Worm (Caenorhabditis elegans) whole organism, young adult: ENCODE data around the gene R11F4.1.

ENCODE experiments used
- B0035.1 ChIP-seq: sonication (generic microtip); optimal IDR thresholded peaks from 2 replicates; lab custom pipeline; 2016; ENCODE audit warnings: missing genetic modification characterization, mild to moderate bottlenecking, missing compliant biosample characterization, missing genotype, missing genetic modification reagents
- C06A6.2 ChIP-seq: fragments of 200-800 bp; sonication (Bioruptor generic); conservative IDR thresholded peaks from 2 replicates; pipeline ENCODE4 v1.3.6; 2022; ENCODE audit warnings: missing genetic modification characterization, missing compliant biosample characterization
- F23B12.7 ChIP-seq: sonication (generic microtip); optimal IDR thresholded peaks from 2 replicates; lab custom pipeline; 2017; ENCODE audit warnings: missing genetic modification characterization, mild to moderate bottlenecking, missing compliant biosample characterization, antibody characterized with exemption, moderate library complexity; ENCODE audit not compliant: insufficient read depth
- F33H1.4 ChIP-seq: fragments of 200-800 bp; sonication (Bioruptor generic); IDR thresholded peaks from 2 replicates; pipeline ENCODE4 v1.3.6; 2022; ENCODE audit warnings: missing genetic modification reagents, missing genetic modification characterization, missing compliant biosample characterization
- F37B4.10 ChIP-seq: fragments of 200-800 bp; sonication (Bioruptor generic); IDR thresholded peaks from 2 replicates; pipeline ENCODE4 v1.3.6; 2022; ENCODE audit warnings: missing genetic modification characterization, missing compliant biosample characterization
- K11D2.4 ChIP-seq: fragments of 200-800 bp; sonication (Bioruptor generic); IDR thresholded peaks from 2 replicates; pipeline ENCODE4 v1.3.6; 2022; ENCODE audit warnings: missing genetic modification reagents, missing genetic modification characterization, missing compliant biosample characterization
- K12H6.12 ChIP-seq: fragments of 200-800 bp; sonication (Bioruptor generic); optimal IDR thresholded peaks from 2 replicates; lab custom pipeline; 2018; ENCODE audit warnings: mild to moderate bottlenecking, missing genetic modification characterization, missing compliant biosample characterization
- Y53F4B.3 ChIP-seq: fragments of 200-800 bp; sonication (Bioruptor generic); IDR thresholded peaks from 2 replicates; pipeline ENCODE4 v1.3.6; 2022; ENCODE audit warnings: missing genetic modification reagents, missing genetic modification characterization, missing compliant biosample characterization
- Y53G8AR.9 ChIP-seq: fragments of 200-800 bp; sonication (Bioruptor generic); conservative IDR thresholded peaks from 2 replicates; pipeline ENCODE4 v1.3.6; 2022; ENCODE audit warnings: missing genetic modification reagents, missing genetic modification characterization, missing compliant biosample characterization
- Y95B8A.8 ChIP-seq: fragments of 200-800 bp; sonication (Bioruptor generic); IDR thresholded peaks from 2 replicates; pipeline ENCODE4 v1.3.6; 2022; ENCODE audit warnings: missing genetic modification reagents, missing genetic modification characterization, missing compliant biosample characterization
- ZK185.1 ChIP-seq: sonication (generic microtip); optimal IDR thresholded peaks from 2 replicates; lab custom pipeline; 2016; ENCODE audit warnings: mild to moderate bottlenecking, missing genetic modification characterization, missing compliant biosample characterization; ENCODE audit not compliant: poor library complexity, severe bottlenecking
- attf-6 ChIP-seq: fragments of 200-800 bp; sonication (Bioruptor generic); IDR thresholded peaks from 2 replicates; pipeline ENCODE4 v1.3.6; 2022; ENCODE audit warnings: missing genetic modification reagents, missing genetic modification characterization, missing compliant biosample characterization
- ccch-3 ChIP-seq: fragments of 200-800 bp; sonication (Bioruptor generic); optimal IDR thresholded peaks from 2 replicates; lab custom pipeline; 2018; ENCODE audit warnings: mild to moderate bottlenecking, missing genetic modification characterization, missing compliant biosample characterization
- ceh-100 ChIP-seq: fragments of 200-800 bp; sonication (Bioruptor generic); IDR thresholded peaks from 2 replicates; pipeline ENCODE4 v1.3.6; 2022; ENCODE audit warnings: missing genetic modification reagents, missing genetic modification characterization, missing compliant biosample characterization
- ceh-58 ChIP-seq: fragments of 200-800 bp; sonication (Bioruptor generic); IDR thresholded peaks from 2 replicates; pipeline ENCODE4 v1.3.6; 2022; ENCODE audit warnings: missing genetic modification characterization, missing compliant biosample characterization
- ceh-91 ChIP-seq: fragments of 200-800 bp; sonication (Bioruptor generic); IDR thresholded peaks from 2 replicates; pipeline ENCODE4 v1.3.6; 2022; ENCODE audit warnings: missing genetic modification reagents, missing genetic modification characterization, missing compliant biosample characterization
- dpff-1 ChIP-seq: sonication (generic microtip); optimal IDR thresholded peaks from 2 replicates; lab custom pipeline; 2017; ENCODE audit warnings: mild to moderate bottlenecking, missing genetic modification characterization, missing compliant biosample characterization
- egl-44 ChIP-seq: fragments of 200-800 bp; sonication (Bioruptor generic); IDR thresholded peaks from 2 replicates; pipeline ENCODE4 v1.3.6; 2022; ENCODE audit warnings: missing genetic modification reagents, missing genetic modification characterization, missing compliant biosample characterization
- egrh-3 ChIP-seq: fragments of 200-800 bp; sonication (Bioruptor generic); IDR thresholded peaks from 2 replicates; pipeline ENCODE4 v1.3.6; 2022; ENCODE audit warnings: missing genetic modification reagents, missing genetic modification characterization, missing compliant biosample characterization
- fkh-3 ChIP-seq: sonication (generic microtip); optimal IDR thresholded peaks from 2 replicates; lab custom pipeline; 2016; ENCODE audit warnings: mild to moderate bottlenecking, missing genetic modification characterization, missing compliant biosample characterization
- gei-17 ChIP-seq: fragments of 200-800 bp; sonication (Bioruptor generic); optimal IDR thresholded peaks from 2 replicates; lab custom pipeline; 2018; ENCODE audit warnings: mild to moderate bottlenecking, missing genetic modification characterization, missing compliant biosample characterization
- hlh-12 ChIP-seq: sonication (generic microtip); optimal IDR thresholded peaks from 2 replicates; lab custom pipeline; 2016; ENCODE audit warnings: missing genetic modification characterization, missing compliant biosample characterization
- hmg-1.2 ChIP-seq: fragments of 200-800 bp; sonication (Bioruptor generic); IDR thresholded peaks from 2 replicates; pipeline ENCODE4 v1.3.6; 2022; ENCODE audit warnings: missing genetic modification reagents, missing genetic modification characterization, missing compliant biosample characterization
- hsf-1 ChIP-seq: fragments of 200-800 bp; sonication (Bioruptor generic); IDR thresholded peaks from 2 replicates; pipeline ENCODE4 v1.3.6; 2022; ENCODE audit warnings: missing genetic modification reagents, missing genetic modification characterization, missing compliant biosample characterization
- lin-40 ChIP-seq: sonication (generic microtip); optimal IDR thresholded peaks from 2 replicates; lab custom pipeline; 2016; ENCODE audit warnings: missing genetic modification characterization, mild to moderate bottlenecking, missing compliant biosample characterization, missing genotype, missing genetic modification reagents
- madf-3 ChIP-seq: fragments of 200-800 bp; sonication (Bioruptor generic); IDR thresholded peaks from 2 replicates; pipeline ENCODE4 v1.3.6; 2022; ENCODE audit warnings: missing genetic modification reagents, missing genetic modification characterization, missing compliant biosample characterization
- mel-28 ChIP-seq: sonication (generic microtip); optimal IDR thresholded peaks from 2 replicates; lab custom pipeline; 2016; ENCODE audit warnings: borderline replicate concordance, mild to moderate bottlenecking, missing genetic modification characterization, missing compliant biosample characterization
- nfya-2 ChIP-seq: fragments of 200-800 bp; sonication (Bioruptor generic); IDR thresholded peaks from 2 replicates; pipeline ENCODE4 v1.3.6; 2022; ENCODE audit warnings: missing genetic modification reagents, missing genetic modification characterization, missing compliant biosample characterization
- nfyb-1 ChIP-seq: fragments of 200-800 bp; sonication (Bioruptor generic); IDR thresholded peaks from 2 replicates; pipeline ENCODE4 v1.3.6; 2022; ENCODE audit warnings: missing genetic modification reagents, missing genetic modification characterization, missing compliant biosample characterization
- nhr-120 ChIP-seq: fragments of 200-800 bp; sonication (Bioruptor generic); IDR thresholded peaks from 2 replicates; pipeline ENCODE4 v1.3.6; 2022; ENCODE audit warnings: missing genetic modification characterization, missing compliant biosample characterization
- nhr-179 ChIP-seq: sonication (generic microtip); optimal IDR thresholded peaks from 2 replicates; lab custom pipeline; 2016; ENCODE audit warnings: mild to moderate bottlenecking, missing genetic modification characterization, missing compliant biosample characterization
- snpc-3.4 ChIP-seq: sonication (generic microtip); optimal IDR thresholded peaks from 2 replicates; lab custom pipeline; 2017; ENCODE audit warnings: missing genetic modification characterization, mild to moderate bottlenecking, missing compliant biosample characterization, antibody characterized with exemption, moderate library complexity, missing genotype, missing genetic modification reagents
- tbp1 ChIP-seq: fragments of 200-800 bp; sonication (Bioruptor generic); optimal IDR thresholded peaks from 2 replicates; lab custom pipeline; 2018; ENCODE audit warnings: mild to moderate bottlenecking, missing genetic modification characterization, missing compliant biosample characterization
- tlf-1 ChIP-seq: fragments of 200-800 bp; sonication (Bioruptor generic); optimal IDR thresholded peaks from 2 replicates; lab custom pipeline; 2018; ENCODE audit warnings: mild to moderate bottlenecking, missing genetic modification characterization, missing compliant biosample characterization
- ztf-18 ChIP-seq: sonication (generic microtip); optimal IDR thresholded peaks from 2 replicates; lab custom pipeline; 2016; ENCODE audit warnings: missing genotype, mild to moderate bottlenecking, missing genetic modification characterization, missing compliant biosample characterization
- ztf-26 ChIP-seq: sonication (generic microtip); optimal IDR thresholded peaks from 2 replicates; lab custom pipeline; 2017; ENCODE audit warnings: missing genetic modification characterization, missing compliant biosample characterization

The R11F4.1 gene

ce11 chrII:4094030-4094846 is 2.5 kb downstream of the R11F4.1 start (continued):
- no peak for TF ChIP-seq snpc-3.4
- TF ChIP-seq tbp1 (GFP tag; lab: Kevin White, UChicago): peak; percentile 4
- peak; percentile 72 for TF ChIP-seq nfyb-1 (GFP tag; lab: Robert Waterston, UW)
- TF ChIP-seq ztf-26 (tag; lab: Kevin White, UChicago): no peak
- no peak for TF ChIP-seq ceh-100 (GFP tag; lab: Robert Waterston, UW)
- peak; percentile 23; the same call in 1 of the 2 replicates for TF ChIP-seq C06A6.2 (GFP tag; lab: Robert Waterston, UW)
- peak; percentile 100 for TF ChIP-seq K12H6.12
- no peak for TF ChIP-seq gei-17 (GFP tag; lab: Kevin White, UChicago)
- peak; percentile 9; the same call in 1 of the 2 replicates for TF ChIP-seq madf-3 (GFP tag; lab: Robert Waterston, UW)
- no peak for TF ChIP-seq tlf-1 (GFP tag; lab: Kevin White, UChicago)
- TF ChIP-seq B0035.1: no peak
- TF ChIP-seq attf-6 (GFP tag; lab: Robert Waterston, UW): no peak
- peak; percentile 66 for TF ChIP-seq K11D2.4 (GFP tag; lab: Robert Waterston, UW)
- no peak for TF ChIP-seq ZK185.1
- TF ChIP-seq F33H1.4: no peak
- TF ChIP-seq nhr-179 (tag; lab: Kevin White, UChicago): no peak
- no peak for TF ChIP-seq hsf-1 (GFP tag; lab: Robert Waterston, UW)
- no peak for TF ChIP-seq ccch-3 (GFP tag; lab: Kevin White, UChicago)
- no peak for TF ChIP-seq fkh-3 (tag; lab: Kevin White, UChicago)
- TF ChIP-seq ceh-91: no peak
- no peak for TF ChIP-seq ztf-18 (tag; lab: Kevin White, UChicago)
- TF ChIP-seq Y53G8AR.9: no peak
- no peak for TF ChIP-seq lin-40 (tag; lab: Kevin White, UChicago)
- TF ChIP-seq F23B12.7 (tag; lab: Kevin White, UChicago): no peak
- TF ChIP-seq hmg-1.2 (GFP tag; lab: Robert Waterston, UW): no peak
- TF ChIP-seq hlh-12: no peak
- TF ChIP-seq mel-28 (tag; lab: Kevin White, UChicago): no peak
- no peak for TF ChIP-seq F37B4.10 (GFP tag; lab: Robert Waterston, UW)
- TF ChIP-seq dpff-1 (tag; lab: Kevin White, UChicago): no peak
- no peak; the same call in 1 of the 2 replicates for TF ChIP-seq egrh-3 (GFP tag; lab: Robert Waterston, UW)

DNA sequence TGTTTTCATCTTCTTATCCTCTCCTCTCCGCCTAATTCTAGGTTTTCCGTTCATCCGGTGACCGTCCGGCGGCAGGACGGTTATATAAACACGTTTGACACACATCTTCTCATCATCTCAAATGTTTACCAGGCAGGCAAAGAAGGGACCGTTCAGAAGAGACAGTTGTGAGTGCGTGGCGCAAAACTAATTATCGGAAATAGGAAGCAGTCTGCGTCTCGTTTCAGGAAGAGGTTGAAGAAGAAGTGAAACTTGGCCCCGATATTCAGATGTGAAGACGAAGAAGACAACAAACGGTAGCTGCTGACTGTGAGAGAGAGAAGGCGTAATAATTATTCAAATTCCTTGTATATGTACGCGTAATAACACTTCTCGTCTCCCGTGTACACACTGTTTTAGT is 7.0 kb downstream of the R11F4.1 start:
- TF ChIP-seq nhr-120 (GFP tag; lab: Robert Waterston, UW) (no peak), Y53G8AR.9 (no peak), Y95B8A.8 (GFP tag; lab: Robert Waterston, UW) (no peak)

- TF ChIP-seq nfya-2 (GFP tag; lab: Robert Waterston, UW) (no peak), ceh-58 (GFP tag; lab: Robert Waterston, UW) (no peak)
These were observed 8.8 kb downstream of the R11F4.1 start, which contains the start of gene rhgf-2 for ce11 chrII:4100485-4100884. Gene rhgf-2 (plus strand): TSS chrII:4100785.

DNA sequence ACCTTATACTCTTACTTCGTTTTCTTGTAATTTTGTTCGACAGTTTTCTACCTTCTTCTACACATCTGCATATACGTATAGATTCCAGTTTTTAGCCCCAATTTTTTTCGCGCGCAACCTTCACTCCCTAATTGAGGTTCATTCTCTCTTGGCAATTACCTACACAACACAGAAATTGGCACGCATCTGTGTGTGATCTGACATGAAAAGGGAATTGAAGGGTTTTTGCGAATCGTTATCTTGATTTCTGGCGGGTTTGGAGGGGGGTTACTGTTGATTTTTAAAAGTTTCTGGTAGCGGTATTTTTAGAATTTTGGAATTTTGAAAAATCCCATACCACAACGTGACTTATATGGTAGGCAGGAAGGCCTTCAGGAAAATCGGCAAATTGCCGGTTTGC is 11.0 kb downstream of the R11F4.1 start:
- no peak for TF ChIP-seq egl-44 (GFP tag; lab: Robert Waterston, UW)
- TF ChIP-seq Y53F4B.3: no peak
- no peak for TF ChIP-seq F37B4.10 (GFP tag; lab: Robert Waterston, UW)
- TF ChIP-seq, all 124 proteins: peak for 0
